Worm (Caenorhabditis elegans) whole organism, L4/young adult: ENCODE results near the gene fbxb-91.

Source experiments
- W03F9.2 ChIP-seq: fragments of 150-350 bp; optimal IDR thresholded peaks from 2 replicates; lab custom pipeline; 2014; ENCODE audit warnings: missing biosample characterization, missing genetic modification characterization
- dao-5 ChIP-seq: sonication (generic microtip); optimal IDR thresholded peaks from 2 replicates; lab custom pipeline; 2016; ENCODE audit warnings: missing genotype, missing genetic modification characterization, moderate library complexity, missing compliant biosample characterization
- him-1 ChIP-seq: sonication (generic microtip); optimal IDR thresholded peaks from 2 replicates; lab custom pipeline; 2016; ENCODE audit warnings: missing genotype, missing genetic modification reagents, missing genetic modification characterization, missing compliant biosample characterization

DNA sequence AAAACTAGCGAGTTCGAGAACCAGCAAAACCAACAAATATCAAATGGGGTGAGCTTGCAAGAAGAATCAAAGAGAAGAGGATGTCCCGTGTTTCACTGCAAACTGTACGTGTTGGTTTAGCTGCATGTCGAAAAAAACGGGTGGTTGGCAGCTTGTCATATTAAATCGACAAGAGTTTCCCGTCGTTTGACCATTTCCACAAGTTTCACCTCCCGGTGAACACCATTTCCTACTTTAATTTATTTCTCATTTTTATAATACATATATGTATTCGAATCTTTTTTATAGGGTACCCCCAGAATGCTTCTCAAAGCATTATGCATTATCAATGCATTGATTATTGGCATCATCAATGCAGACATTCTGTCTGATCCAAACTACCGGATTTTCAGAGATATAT lies 44.7 kb upstream of the fbxb-91 start, which contains the start of gene Y8A9A.2:
- no peak for TF ChIP-seq dao-5 (tag; lab: Kevin White, UChicago)
- no peak for TF ChIP-seq W03F9.2 (tag; lab: Kevin White, UChicago)
- TF ChIP-seq him-1 (tag; lab: Kevin White, UChicago): no peak
